Fruit fly (Drosophila melanogaster) whole organism, prepupa: ENCODE results near the gene CG2652.

Source experiments
- Blimp-1 ChIP-seq: fragments of 200-800 bp; sonication (Bioruptor generic); optimal IDR thresholded peaks from 3 replicates; lab custom pipeline; 2017; ENCODE audit warnings: missing biosample characterization, missing genetic modification characterization, mild to moderate bottlenecking, moderate library complexity, missing genetic modification reagents
- CG10669 ChIP-seq: fragments of 200-800 bp; sonication (Bioruptor generic); optimal IDR thresholded peaks from 3 replicates; lab custom pipeline; 2018; ENCODE audit warnings: missing biosample characterization, mild to moderate bottlenecking, missing genetic modification characterization, moderate library complexity
- CG11294 ChIP-seq: fragments of 200-800 bp; sonication (Bioruptor generic); IDR thresholded peaks from 2 replicates; pipeline ENCODE4 v1.3.6; 2022; ENCODE audit warnings: missing biosample characterization, missing genetic modification characterization
- CG11762 ChIP-seq: fragments of 200-800 bp; sonication (Bioruptor generic); optimal IDR thresholded peaks from 3 replicates; lab custom pipeline; 2016; ENCODE audit warnings: missing biosample characterization, missing genetic modification characterization; ENCODE audit not compliant: insufficient read depth
- CG15336 ChIP-seq: fragments of 200-800 bp; sonication (Bioruptor generic); IDR thresholded peaks from 2 replicates; pipeline ENCODE4 v1.3.6; 2022; ENCODE audit warnings: missing biosample characterization, missing genetic modification characterization
- CG1621 ChIP-seq: fragments of 200-800 bp; sonication (Bioruptor generic); optimal IDR thresholded peaks from 3 replicates; lab custom pipeline; 2018; ENCODE audit warnings: missing biosample characterization, mild to moderate bottlenecking, missing genetic modification characterization
- CG16779 ChIP-seq: fragments of 200-800 bp; sonication (Bioruptor generic); optimal IDR thresholded peaks from 3 replicates; lab custom pipeline; 2017; ENCODE audit warnings: missing biosample characterization, mild to moderate bottlenecking, missing genetic modification characterization
- CG3032 ChIP-seq: fragments of 200-800 bp; optimal IDR thresholded peaks from 2 replicates; lab custom pipeline; 2019; ENCODE audit warnings: missing biosample characterization, mild to moderate bottlenecking, missing genetic modification characterization, moderate library complexity
- CG3919 ChIP-seq: fragments of 200-800 bp; sonication (Bioruptor generic); optimal IDR thresholded peaks from 3 replicates; lab custom pipeline; 2016; ENCODE audit warnings: missing biosample characterization, missing genetic modification characterization
- CG6163 ChIP-seq: fragments of 200-800 bp; sonication (Bioruptor generic); IDR thresholded peaks from 3 replicates; pipeline ENCODE4 v1.3.6; 2022; ENCODE audit warnings: missing biosample characterization, missing genetic modification characterization
- CG6276 ChIP-seq: fragments of 200-800 bp; sonication (Bioruptor generic); optimal IDR thresholded peaks from 2 replicates; lab custom pipeline; 2017; ENCODE audit warnings: missing biosample characterization, mild to moderate bottlenecking, missing genetic modification characterization
- CG6792 ChIP-seq: fragments of 200-800 bp; sonication (Bioruptor generic); optimal IDR thresholded peaks from 3 replicates; lab custom pipeline; 2016; ENCODE audit warnings: missing biosample characterization, missing genetic modification characterization
- CG6808 ChIP-seq: fragments of 200-800 bp; sonication (Bioruptor generic); optimal IDR thresholded peaks from 3 replicates; lab custom pipeline; 2017; ENCODE audit warnings: missing biosample characterization, missing genetic modification characterization, mild to moderate bottlenecking, moderate library complexity, missing genetic modification reagents
- CG6854 ChIP-seq: fragments of 200-800 bp; sonication (Bioruptor generic); optimal IDR thresholded peaks from 2 replicates; lab custom pipeline; 2017; ENCODE audit warnings: missing biosample characterization, mild to moderate bottlenecking, missing genetic modification characterization
- CG7368 ChIP-seq: fragments of 200-800 bp; sonication (Bioruptor generic); optimal IDR thresholded peaks from 3 replicates; lab custom pipeline; 2016; ENCODE audit warnings: missing biosample characterization, missing genetic modification characterization
- CG8119 ChIP-seq: fragments of 200-800 bp; sonication (Bioruptor generic); IDR thresholded peaks from 3 replicates; pipeline ENCODE4 v1.3.6; 2022; ENCODE audit warnings: missing biosample characterization, missing genetic modification characterization
- CG8319 ChIP-seq: fragments of 200-800 bp; sonication (Bioruptor generic); optimal IDR thresholded peaks from 3 replicates; lab custom pipeline; 2016; ENCODE audit warnings: missing biosample characterization, missing genetic modification characterization
- CG8632 ChIP-seq: fragments of 200-800 bp; sonication (Bioruptor generic); optimal IDR thresholded peaks from 3 replicates; lab custom pipeline; 2016; ENCODE audit warnings: missing biosample characterization, missing genetic modification characterization
- CG9139 ChIP-seq: fragments of 200-800 bp; sonication (Bioruptor generic); optimal IDR thresholded peaks from 3 replicates; lab custom pipeline; 2017; ENCODE audit warnings: missing biosample characterization, mild to moderate bottlenecking, missing genetic modification characterization
- Eip75B ChIP-seq: fragments of 200-800 bp; sonication (Bioruptor generic); optimal IDR thresholded peaks from 3 replicates; lab custom pipeline; 2016; ENCODE audit warnings: missing biosample characterization, missing genetic modification characterization
- Eip78C ChIP-seq: fragments of 200-800 bp; sonication (Bioruptor generic); peaks from one replicate; lab custom pipeline; 2016; ENCODE audit warnings: missing biosample characterization, missing genetic modification characterization
- Eip93F ChIP-seq: fragments of 200-800 bp; sonication (Bioruptor generic); optimal IDR thresholded peaks from 2 replicates; lab custom pipeline; 2016; ENCODE audit warnings: missing biosample characterization, mild to moderate bottlenecking, missing genetic modification characterization
- Ets21C ChIP-seq: fragments of 200-800 bp; sonication (Bioruptor generic); optimal IDR thresholded peaks from 3 replicates; lab custom pipeline; 2016; ENCODE audit warnings: missing biosample characterization, missing genetic modification characterization
- Ets96B ChIP-seq: fragments of 200-800 bp; optimal IDR thresholded peaks from 2 replicates; lab custom pipeline; 2019; ENCODE audit warnings: missing biosample characterization, mild to moderate bottlenecking, missing genetic modification characterization, moderate library complexity
- Gug ChIP-seq: fragments of 200-800 bp; sonication (Bioruptor generic); IDR thresholded peaks from 2 replicates; pipeline ENCODE4 v1.3.6; 2022; ENCODE audit warnings: missing biosample characterization, missing genetic modification characterization
- Hr38 ChIP-seq: sonication (Bioruptor generic); optimal IDR thresholded peaks from 2 replicates; lab custom pipeline; 2016; ENCODE audit warnings: missing biosample characterization, missing genetic modification characterization
- Hr39 ChIP-seq: fragments of 200-800 bp; sonication (Bioruptor generic); optimal IDR thresholded peaks from 2 replicates; lab custom pipeline; 2016; ENCODE audit warnings: missing biosample characterization, missing genetic modification characterization
- Lpt ChIP-seq: fragments of 200-800 bp; sonication (Bioruptor generic); optimal IDR thresholded peaks from 3 replicates; lab custom pipeline; 2016; ENCODE audit warnings: missing biosample characterization, missing genetic modification characterization
- Met ChIP-seq: fragments of 200-800 bp; sonication (Bioruptor generic); optimal IDR thresholded peaks from 3 replicates; lab custom pipeline; 2016; ENCODE audit warnings: missing biosample characterization, missing genetic modification characterization
- OdsH ChIP-seq: fragments of 200-800 bp; sonication (Bioruptor generic); optimal IDR thresholded peaks from 3 replicates; lab custom pipeline; 2016; ENCODE audit warnings: missing biosample characterization, missing genetic modification characterization
- Smox ChIP-seq: fragments of 200-800 bp; sonication (Bioruptor generic); optimal IDR thresholded peaks from 3 replicates; lab custom pipeline; 2016; ENCODE audit warnings: missing biosample characterization, missing genetic modification characterization
- Sox102F ChIP-seq: fragments of 200-800 bp; sonication (Bioruptor generic); optimal IDR thresholded peaks from 2 replicates; lab custom pipeline; 2016; ENCODE audit warnings: missing biosample characterization, mild to moderate bottlenecking, missing genetic modification characterization
- Sox14 ChIP-seq: fragments of 200-800 bp; sonication (Bioruptor generic); optimal IDR thresholded peaks from 3 replicates; lab custom pipeline; 2016; ENCODE audit warnings: missing biosample characterization, missing genetic modification characterization
- Sox15 ChIP-seq: fragments of 200-800 bp; sonication (Bioruptor generic); optimal IDR thresholded peaks from 3 replicates; lab custom pipeline; 2016; ENCODE audit warnings: missing biosample characterization, missing genetic modification characterization
- achi ChIP-seq: fragments of 200-800 bp; sonication (Bioruptor generic); optimal IDR thresholded peaks from 3 replicates; lab custom pipeline; 2016; ENCODE audit warnings: missing biosample characterization, missing genetic modification characterization
- acj6 ChIP-seq: fragments of 200-800 bp; sonication (Bioruptor generic); optimal IDR thresholded peaks from 3 replicates; lab custom pipeline; 2016; ENCODE audit warnings: missing biosample characterization, missing genetic modification characterization
- cyc ChIP-seq: fragments of 200-800 bp; sonication (Bioruptor generic); optimal IDR thresholded peaks from 3 replicates; lab custom pipeline; 2016; ENCODE audit warnings: missing biosample characterization, missing genetic modification characterization
- dac ChIP-seq: fragments of 200-800 bp; sonication (Bioruptor generic); optimal IDR thresholded peaks from 2 replicates; lab custom pipeline; 2017; ENCODE audit warnings: missing biosample characterization, mild to moderate bottlenecking, missing genetic modification characterization
- eg ChIP-seq: fragments of 200-800 bp; sonication (Bioruptor generic); IDR thresholded peaks from 3 replicates; pipeline ENCODE4 v1.3.6; 2022; ENCODE audit warnings: missing biosample characterization, missing genetic modification characterization
- esn ChIP-seq: fragments of 200-800 bp; sonication (Bioruptor generic); optimal IDR thresholded peaks from 2 replicates; lab custom pipeline; 2016; ENCODE audit warnings: missing biosample characterization, mild to moderate bottlenecking, missing genetic modification characterization, moderate library complexity
- fd59A ChIP-seq: fragments of 200-800 bp; sonication (Bioruptor generic); optimal IDR thresholded peaks from 2 replicates; lab custom pipeline; 2017; ENCODE audit warnings: missing biosample characterization, mild to moderate bottlenecking, missing genetic modification characterization, missing genetic modification reagents
- fd85E ChIP-seq: fragments of 200-800 bp; sonication (Bioruptor generic); optimal IDR thresholded peaks from 3 replicates; lab custom pipeline; 2016; ENCODE audit warnings: missing biosample characterization, missing genetic modification characterization
- lz ChIP-seq: fragments of 200-800 bp; sonication (Bioruptor generic); optimal IDR thresholded peaks from 3 replicates; lab custom pipeline; 2016; ENCODE audit warnings: missing biosample characterization, missing genetic modification characterization
- net ChIP-seq: fragments of 200-800 bp; sonication (Bioruptor generic); optimal IDR thresholded peaks from 3 replicates; lab custom pipeline; 2016; ENCODE audit warnings: missing biosample characterization, missing genetic modification characterization
- pdm3 ChIP-seq: fragments of 200-800 bp; sonication (Bioruptor generic); optimal IDR thresholded peaks from 3 replicates; lab custom pipeline; 2016; ENCODE audit warnings: missing biosample characterization, missing genetic modification characterization
- salr ChIP-seq, 2 experiments: fragments of 200-800 bp; sonication (Bioruptor generic); optimal IDR thresholded peaks; 3 replicates each; lab custom pipeline; 2016 to 2018; ENCODE audit warnings: missing biosample characterization in 2 of 2, missing genetic modification characterization in 2 of 2, mild to moderate bottlenecking in 1 of 2
- ss ChIP-seq, 2 experiments: fragments of 200-800 bp; sonication (Bioruptor generic); optimal IDR thresholded peaks; 2 replicates in 1 of 2; 3 replicates in 1 of 2; lab custom pipeline; 2017 to 2018; ENCODE audit warnings: mild to moderate bottlenecking in 2 of 2, missing biosample characterization in 2 of 2, missing genetic modification characterization in 2 of 2, moderate library complexity in 1 of 2
- svp ChIP-seq: fragments of 200-800 bp; sonication (Bioruptor generic); peaks from one replicate; lab custom pipeline; 2016; ENCODE audit warnings: missing biosample characterization, missing genetic modification characterization
- topi ChIP-seq: fragments of 200-800 bp; sonication (Bioruptor generic); optimal IDR thresholded peaks from 3 replicates; lab custom pipeline; 2016; ENCODE audit warnings: missing biosample characterization, missing genetic modification characterization
- vri ChIP-seq: fragments of 200-800 bp; sonication (Bioruptor generic); optimal IDR thresholded peaks from 3 replicates; lab custom pipeline; 2016; ENCODE audit warnings: missing biosample characterization, mild to moderate bottlenecking, missing genetic modification characterization

CG2652 gene

DNA sequence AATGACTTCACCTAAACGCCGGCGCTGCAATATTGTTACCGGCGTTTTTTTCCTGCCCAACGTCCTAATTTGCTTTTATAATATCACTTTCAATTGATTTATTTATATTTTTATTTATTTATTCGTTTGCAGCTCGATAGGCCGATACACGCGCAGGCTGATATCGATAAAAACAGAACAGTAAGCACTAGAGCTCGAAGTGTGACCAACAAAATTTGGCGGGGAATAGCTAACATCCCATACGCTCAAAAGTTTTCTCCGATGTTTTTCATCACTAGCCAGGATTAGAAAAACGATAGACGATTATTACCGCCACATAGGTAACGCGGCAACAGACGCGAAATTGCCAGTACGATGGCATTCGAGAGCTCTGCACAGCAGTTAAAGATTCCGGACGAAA lies 31.0 kb upstream of the CG2652 start, which contains the start of the genes CG2685 and CG2694:
TSS of gene CG2685 (minus strand) at position 185 of the 400 bp plus-strand sequence.
TSS of gene CG2694 (plus strand) at position 304 of the 400 bp plus-strand sequence.
- TF ChIP-seq Eip78C (GFP tag; lab: Kevin White, UChicago): peak; percentile 21
- TF ChIP-seq Sox102F: no peak
- peak; percentile 15 for TF ChIP-seq esn (GFP tag; lab: Kevin White, UChicago)
- TF ChIP-seq Ets96B: no peak

dm6 chrX:2708156-2708734 lies 25.5 kb upstream of the CG2652 start, which contains the start of gene CG2681:
Gene CG2681, plus strand, starts transcription at chrX:2708684.
- TF ChIP-seq CG6792 (GFP tag; lab: Kevin White, UChicago): peak; percentile 2
- TF ChIP-seq Sox15: no peak
- no peak for TF ChIP-seq CG9139 (GFP tag; lab: Kevin White, UChicago)
- TF ChIP-seq Blimp-1 (GFP tag; lab: Kevin White, UChicago): no peak
- TF ChIP-seq CG10669 (GFP tag; lab: Kevin White, UChicago): no peak
- peak; percentile 34 for TF ChIP-seq Sox14 (GFP tag; lab: Kevin White, UChicago)
- no peak for TF ChIP-seq OdsH (GFP tag; lab: Kevin White, UChicago)
- no peak for TF ChIP-seq CG6276
- TF ChIP-seq vri: no peak
- TF ChIP-seq Hr38 (GFP tag; lab: Kevin White, UChicago): no peak
- no peak for TF ChIP-seq net (GFP tag; lab: Kevin White, UChicago)
- no peak for TF ChIP-seq Ets21C
- TF ChIP-seq Lpt: no peak
- no peak for TF ChIP-seq salr (GFP tag; optimal IDR thresholded peaks at IDR 0.05; lab: Kevin White, UChicago)
- no peak for TF ChIP-seq pdm3
- no peak for TF ChIP-seq svp
- no peak for TF ChIP-seq CG8119 (GFP tag; lab: Robert Waterston, UW)
- no peak for TF ChIP-seq achi (GFP tag; lab: Kevin White, UChicago)
- peak; percentile 57 for TF ChIP-seq Eip78C (GFP tag; lab: Kevin White, UChicago)
- TF ChIP-seq Smox: no peak
- TF ChIP-seq topi: peak; percentile 18
- peak; percentile 33; the same call in 1 of the 2 replicates for TF ChIP-seq CG15336 (GFP tag; lab: Robert Waterston, UW)
- no peak for TF ChIP-seq CG11762 (GFP tag; lab: Kevin White, UChicago)
- no peak for TF ChIP-seq fd85E
- TF ChIP-seq CG3919: no peak
- TF ChIP-seq Gug: peak; percentile 38; the same call in 1 of the 2 replicates
- peak; percentile 16 for TF ChIP-seq cyc (GFP tag; lab: Kevin White, UChicago)
- TF ChIP-seq dac (GFP tag; lab: Kevin White, UChicago): no peak
- no peak for TF ChIP-seq CG3032
- TF ChIP-seq eg (GFP tag; lab: Robert Waterston, UW): peak; percentile 68
- no peak for TF ChIP-seq CG6808 (GFP tag; lab: Kevin White, UChicago)
- no peak for TF ChIP-seq Ets96B
- no peak for TF ChIP-seq fd59A
- no peak for TF ChIP-seq Eip75B (GFP tag; lab: Kevin White, UChicago)
- TF ChIP-seq CG16779 (tag; lab: Kevin White, UChicago): no peak
- peak; percentile 71 for TF ChIP-seq CG6163
- TF ChIP-seq CG8319: no peak
- peak; percentile 7 for TF ChIP-seq esn (GFP tag; lab: Kevin White, UChicago)
- TF ChIP-seq acj6 (GFP tag; lab: Kevin White, UChicago): no peak
- TF ChIP-seq CG6854 (GFP tag; lab: Kevin White, UChicago): no peak
- TF ChIP-seq CG1621: no peak
- no peak for TF ChIP-seq CG8632 (GFP tag; lab: Kevin White, UChicago)
- peak; percentile 20 for TF ChIP-seq lz (GFP tag; lab: Kevin White, UChicago)
- no peak for TF ChIP-seq Eip93F (GFP tag; lab: Kevin White, UChicago)
- TF ChIP-seq Hr39 (GFP tag; lab: Kevin White, UChicago): peak; percentile 49
- TF ChIP-seq ss (GFP tag; optimal IDR thresholded peaks at IDR 0.05; lab: Kevin White, UChicago): no peak
- TF ChIP-seq CG11294 (GFP tag; lab: Robert Waterston, UW): peak; percentile 46
- TF ChIP-seq Met: no peak
- peak; percentile 37 for TF ChIP-seq CG7368 (GFP tag; lab: Kevin White, UChicago)
